Worm (Caenorhabditis elegans) whole organism, L4 larva: ENCODE results near the gene C17B7.4.
A peak's percentile ranks its signal among the peaks of the same experiment; 100 is the strongest.

ENCODE experiments used
- F10B5.3 ChIP-seq: sonication (generic microtip); optimal IDR thresholded peaks from 2 replicates; lab custom pipeline; 2016; ENCODE audit warnings: mild to moderate bottlenecking, missing genetic modification characterization, missing compliant biosample characterization
- F44E2.7 ChIP-seq: fragments of 200-800 bp; sonication (Bioruptor generic); IDR thresholded peaks from 2 replicates; pipeline ENCODE4 v2.1.2; 2022; ENCODE audit warnings: missing genetic modification characterization, missing compliant biosample characterization
- Y105C5A.15 ChIP-seq: fragments of 200-800 bp; sonication (Bioruptor generic); IDR thresholded peaks from 2 replicates; pipeline ENCODE4 v1.3.6; 2022; ENCODE audit warnings: missing genetic modification characterization, missing compliant biosample characterization
- Y5F2A.4 ChIP-seq: fragments of 200-800 bp; sonication (Bioruptor generic); optimal IDR thresholded peaks from 2 replicates; lab custom pipeline; 2018; ENCODE audit warnings: mild to moderate bottlenecking, missing genetic modification characterization, missing compliant biosample characterization
- ZK546.5 ChIP-seq, 2 experiments: sonication (generic microtip); optimal IDR thresholded peaks; 2 replicates each; lab custom pipeline; 2017; ENCODE audit warnings: missing biosample characterization in 2 of 2, missing genetic modification characterization in 2 of 2
- aha-1 ChIP-seq: fragments of 150-350 bp; peaks from one replicate; lab custom pipeline; 2014; ENCODE audit warnings: missing biosample characterization, missing genetic modification characterization
- ama-1 ChIP-seq: fragments of 150-350 bp; optimal IDR thresholded peaks from 2 replicates; lab custom pipeline; 2014; ENCODE audit warnings: inconsistent platforms, mixed read lengths
- ceh-20 ChIP-seq: fragments of 200-800 bp; sonication (Bioruptor generic); IDR thresholded peaks from 2 replicates; pipeline ENCODE4 v1.3.6; 2022; ENCODE audit warnings: missing genetic modification reagents, missing genetic modification characterization, missing compliant biosample characterization
- ceh-32 ChIP-seq: sonication (generic microtip); optimal IDR thresholded peaks from 2 replicates; lab custom pipeline; 2016; ENCODE audit warnings: mild to moderate bottlenecking, missing genetic modification characterization, missing compliant biosample characterization; ENCODE audit not compliant: poor library complexity
- ceh-44 ChIP-seq: fragments of 200-800 bp; sonication (Bioruptor generic); IDR thresholded peaks from 2 replicates; pipeline ENCODE4 v1.3.6; 2022; ENCODE audit warnings: missing genetic modification reagents, missing genetic modification characterization, missing compliant biosample characterization
- ceh-62 ChIP-seq: sonication (generic microtip); optimal IDR thresholded peaks from 2 replicates; lab custom pipeline; 2017; ENCODE audit warnings: missing biosample characterization, missing genetic modification characterization
- ces-1 ChIP-seq: fragments of 150-350 bp; sonication (generic microtip); optimal IDR thresholded peaks from 4 replicates; lab custom pipeline; 2014; ENCODE audit warnings: missing biosample characterization, missing genetic modification reagents, missing genetic modification characterization
- daf-16 ChIP-seq, 3 experiments: sonication (generic microtip); optimal IDR thresholded peaks; 2 replicates each; lab custom pipeline; 2016 to 2017; ENCODE audit warnings: missing genetic modification characterization in 3 of 3, missing genetic modification reagents in 3 of 3, mild to moderate bottlenecking in 2 of 3, missing compliant biosample characterization in 2 of 3, missing biosample characterization in 1 of 3, moderate library complexity in 1 of 3
- dmd-6 ChIP-seq: fragments of 200-800 bp; sonication (Bioruptor generic); IDR thresholded peaks from 2 replicates; pipeline ENCODE4 v1.3.6; 2022; ENCODE audit warnings: missing genetic modification reagents, missing genetic modification characterization, missing compliant biosample characterization
- duxl-1 ChIP-seq: sonication (generic microtip); optimal IDR thresholded peaks from 2 replicates; lab custom pipeline; 2016; ENCODE audit warnings: mild to moderate bottlenecking, missing genetic modification characterization, moderate library complexity, missing compliant biosample characterization; ENCODE audit not compliant: poor library complexity
- fkh-10 ChIP-seq: fragments of 150-350 bp; optimal IDR thresholded peaks from 2 replicates; lab custom pipeline; 2014; ENCODE audit warnings: missing biosample characterization, missing genetic modification reagents, missing genetic modification characterization
- fos-1 ChIP-seq: fragments of 150-350 bp; optimal IDR thresholded peaks from 2 replicates; lab custom pipeline; 2014; ENCODE audit warnings: missing biosample characterization, missing genetic modification characterization
- hlh-11 ChIP-seq: fragments of 200-800 bp; sonication (Bioruptor generic); optimal IDR thresholded peaks from 2 replicates; lab custom pipeline; 2018; ENCODE audit warnings: mild to moderate bottlenecking, missing genetic modification characterization, missing compliant biosample characterization
- hlh-30 ChIP-seq: sonication (generic microtip); optimal IDR thresholded peaks from 2 replicates; lab custom pipeline; 2017; ENCODE audit warnings: antibody characterized with exemption, mild to moderate bottlenecking, missing genetic modification characterization, missing compliant biosample characterization; ENCODE audit not compliant: insufficient read depth
- hmg-1.1 ChIP-seq: fragments of 200-800 bp; sonication (Bioruptor generic); IDR thresholded peaks from 2 replicates; pipeline ENCODE4 v1.3.6; 2022; ENCODE audit warnings: missing genetic modification reagents, missing genetic modification characterization, missing compliant biosample characterization
- jun-1 ChIP-seq: fragments of 150-350 bp; optimal IDR thresholded peaks from 2 replicates; lab custom pipeline; 2014; ENCODE audit warnings: missing biosample characterization, missing genetic modification reagents, missing genetic modification characterization
- lin-15B ChIP-seq: fragments of 150-350 bp; sonication (generic microtip); optimal IDR thresholded peaks from 3 replicates; lab custom pipeline; 2014; ENCODE audit warnings: missing biosample characterization, missing genetic modification characterization
- lin-29 ChIP-seq: fragments of 200-800 bp; sonication (Bioruptor generic); IDR thresholded peaks from 2 replicates; pipeline ENCODE4 v1.3.6; 2022; ENCODE audit warnings: missing genetic modification reagents, missing genetic modification characterization, missing compliant biosample characterization
- lin-39 ChIP-seq: fragments of 150-350 bp; optimal IDR thresholded peaks from 2 replicates; lab custom pipeline; 2014; ENCODE audit warnings: missing biosample characterization, missing genetic modification reagents, missing genetic modification characterization
- mdt-29 ChIP-seq: fragments of 200-800 bp; sonication (Bioruptor generic); IDR thresholded peaks from 2 replicates; pipeline ENCODE4 v1.3.6; 2022; ENCODE audit warnings: missing genetic modification reagents, missing genetic modification characterization, missing compliant biosample characterization
- mep-1 ChIP-seq: fragments of 150-350 bp; sonication (generic microtip); optimal IDR thresholded peaks from 3 replicates; lab custom pipeline; 2014; ENCODE audit warnings: missing biosample characterization, missing genetic modification characterization
- mxl-2 ChIP-seq: fragments of 200-800 bp; sonication (Bioruptor generic); conservative IDR thresholded peaks from 2 replicates; pipeline ENCODE4 v1.3.6; 2022; ENCODE audit warnings: missing genetic modification reagents, missing genetic modification characterization, missing compliant biosample characterization
- nhr-10 ChIP-seq: fragments of 150-350 bp; optimal IDR thresholded peaks from 2 replicates; lab custom pipeline; 2014; ENCODE audit warnings: missing biosample characterization, missing genetic modification characterization
- nhr-102 ChIP-seq: sonication (generic microtip); optimal IDR thresholded peaks from 2 replicates; lab custom pipeline; 2016; ENCODE audit warnings: mild to moderate bottlenecking, missing genetic modification characterization, moderate library complexity, missing compliant biosample characterization
- nhr-111 ChIP-seq: fragments of 200-800 bp; sonication (Bioruptor generic); optimal IDR thresholded peaks from 2 replicates; lab custom pipeline; 2018; ENCODE audit warnings: mild to moderate bottlenecking, missing genetic modification characterization, missing compliant biosample characterization
- nhr-28 ChIP-seq: fragments of 150-350 bp; optimal IDR thresholded peaks from 2 replicates; lab custom pipeline; 2014; ENCODE audit warnings: missing biosample characterization, missing genetic modification characterization
- nhr-48 ChIP-seq: sonication (generic microtip); optimal IDR thresholded peaks from 2 replicates; lab custom pipeline; 2016; ENCODE audit warnings: mild to moderate bottlenecking, missing genetic modification characterization, missing compliant biosample characterization
- nhr-6 ChIP-seq: fragments of 150-350 bp; optimal IDR thresholded peaks from 2 replicates; lab custom pipeline; 2014; ENCODE audit warnings: missing biosample characterization, missing genetic modification characterization
- nhr-77 ChIP-seq: fragments of 150-350 bp; optimal IDR thresholded peaks from 2 replicates; lab custom pipeline; 2014; ENCODE audit warnings: missing biosample characterization, missing genetic modification characterization
- set-16 ChIP-seq: fragments of 200-800 bp; sonication (Bioruptor generic); IDR thresholded peaks from 2 replicates; pipeline ENCODE4 v1.3.6; 2022; ENCODE audit warnings: missing genetic modification reagents, missing genetic modification characterization, missing compliant biosample characterization
- skn-1 ChIP-seq: fragments of 150-350 bp; optimal IDR thresholded peaks from 2 replicates; lab custom pipeline; 2014; ENCODE audit warnings: missing biosample characterization, missing genetic modification characterization
- spr-1 ChIP-seq: sonication (generic microtip); optimal IDR thresholded peaks from 2 replicates; lab custom pipeline; 2016; ENCODE audit warnings: mild to moderate bottlenecking, missing genetic modification characterization, missing compliant biosample characterization
- unc-130 ChIP-seq: sonication (generic microtip); optimal IDR thresholded peaks from 2 replicates; lab custom pipeline; 2016; ENCODE audit warnings: missing genetic modification reagents, missing genetic modification characterization, missing compliant biosample characterization
- unc-62 ChIP-seq, 3 experiments: fragments of 150-350 bp in 1 of 3; sonication (generic microtip); optimal IDR thresholded peaks in 2 of 3; peaks in 1 of 3; 1 replicate in 1 of 3; 2 replicates in 2 of 3; lab custom pipeline; 2014 to 2017; ENCODE audit warnings: missing biosample characterization in 3 of 3, missing genetic modification characterization in 3 of 3, missing genetic modification reagents in 3 of 3, missing genotype in 1 of 3
- ztf-7 ChIP-seq: fragments of 150-350 bp; optimal IDR thresholded peaks from 2 replicates; lab custom pipeline; 2014; ENCODE audit warnings: missing biosample characterization, missing genetic modification characterization

The C17B7.4 gene

DNA sequence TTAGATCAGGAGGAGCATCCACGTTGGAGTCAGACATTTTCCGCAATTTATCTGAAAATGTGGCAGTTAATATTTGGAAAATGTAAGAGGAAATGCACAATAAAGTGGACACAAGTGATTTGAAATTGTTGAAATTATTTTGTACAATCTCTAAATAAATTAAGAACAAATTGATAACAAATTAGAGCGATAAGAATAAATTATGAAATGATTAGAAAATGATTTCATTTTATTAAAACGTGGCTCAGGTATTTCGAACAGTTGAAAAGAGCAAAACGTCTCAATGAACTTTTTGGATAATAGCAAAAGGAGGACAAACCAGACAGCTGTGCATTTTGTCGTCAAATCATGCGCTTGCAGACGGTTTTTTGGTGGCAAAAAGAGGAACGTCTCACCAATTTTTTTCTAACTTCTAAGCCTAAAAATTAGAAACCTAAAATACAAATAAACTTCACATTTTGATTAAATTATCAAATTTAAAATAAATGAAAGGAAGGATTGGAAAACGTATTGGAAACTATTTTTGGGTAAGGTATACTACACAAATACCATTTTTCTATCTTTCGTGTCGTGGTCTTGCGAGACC lies 7.4 kb downstream of the C17B7.4 start, which contains the start of gene fbxa-65:
Gene fbxa-65 (minus strand): TSS at position 51 of the 586 bp plus-strand sequence.
- TF ChIP-seq duxl-1 (tag; lab: Kevin White, UChicago): no peak
- no peak for TF ChIP-seq skn-1 (tag; lab: Kevin White, UChicago)
- no peak for TF ChIP-seq Y5F2A.4
- TF ChIP-seq aha-1 (tag; lab: Kevin White, UChicago): peak; percentile 94
- peak; percentile 23 for TF ChIP-seq nhr-28 (tag; lab: Kevin White, UChicago)
- no peak for TF ChIP-seq nhr-111 (GFP tag; lab: Kevin White, UChicago)
- TF ChIP-seq ama-1 (lab: Kevin White, UChicago): no peak
- TF ChIP-seq ztf-7 (tag; lab: Kevin White, UChicago): no peak
- no peak for TF ChIP-seq fkh-10 (GFP tag; lab: Kevin White, UChicago)
- no peak for TF ChIP-seq nhr-6 (tag; lab: Kevin White, UChicago)
- TF ChIP-seq ces-1 (GFP tag; lab: Kevin White, UChicago): no peak
- TF ChIP-seq unc-130 (GFP tag; lab: Kevin White, UChicago): no peak
- TF ChIP-seq F44E2.7 (GFP tag; lab: Robert Waterston, UW): no peak
- TF ChIP-seq mxl-2 (GFP tag; lab: Robert Waterston, UW): no peak
- TF ChIP-seq hlh-30 (tag; lab: Kevin White, UChicago): no peak
- no peak for TF ChIP-seq F10B5.3 (tag; lab: Kevin White, UChicago)
- TF ChIP-seq Y105C5A.15 (GFP tag; lab: Robert Waterston, UW): no peak

DNA sequence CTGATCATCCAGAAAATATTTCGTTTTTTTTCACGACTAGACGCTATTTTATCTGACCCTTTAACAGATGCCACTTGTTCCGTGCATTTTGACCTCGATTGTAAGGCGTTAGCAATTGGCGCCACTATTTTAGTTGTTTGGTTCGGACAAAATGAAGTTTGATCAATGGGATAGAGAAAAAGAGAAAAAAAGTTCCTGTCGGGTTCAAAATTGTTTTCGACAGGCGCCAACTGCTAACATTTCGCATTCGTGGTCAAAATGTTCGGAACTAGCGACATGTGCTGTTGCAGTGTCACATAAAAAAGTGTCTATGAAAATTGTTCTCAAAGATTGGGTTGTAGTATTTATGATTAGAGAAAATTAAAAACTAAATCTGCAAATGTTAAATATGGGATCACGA lies 8.4 kb downstream of the C17B7.4 start:
- TF ChIP-seq nhr-48 (tag; lab: Kevin White, UChicago) (peak; percentile 2), dmd-6 (GFP tag; lab: Robert Waterston, UW) (peak; percentile 58), hlh-11 (tag; lab: Kevin White, UChicago) (peak; percentile 64), ceh-20 (0 out of 2 replicates have a peak, but pooled peaks have one; percentile 47), daf-16 (GFP tag; optimal IDR thresholded peaks at IDR 0.05; lab: Kevin White, UChicago) (peak in 1 of 2 experiments; percentile 82), daf-16 (tag; optimal IDR thresholded peaks at IDR 0.05; lab: Kevin White, UChicago) (no peak), jun-1 (tag; lab: Kevin White, UChicago) (no peak), aha-1 (tag; lab: Kevin White, UChicago) (peak; percentile 40), ZK546.5 (tag; optimal IDR thresholded peaks at IDR 0.05; lab: Kevin White, UChicago) (no peak)

DNA sequence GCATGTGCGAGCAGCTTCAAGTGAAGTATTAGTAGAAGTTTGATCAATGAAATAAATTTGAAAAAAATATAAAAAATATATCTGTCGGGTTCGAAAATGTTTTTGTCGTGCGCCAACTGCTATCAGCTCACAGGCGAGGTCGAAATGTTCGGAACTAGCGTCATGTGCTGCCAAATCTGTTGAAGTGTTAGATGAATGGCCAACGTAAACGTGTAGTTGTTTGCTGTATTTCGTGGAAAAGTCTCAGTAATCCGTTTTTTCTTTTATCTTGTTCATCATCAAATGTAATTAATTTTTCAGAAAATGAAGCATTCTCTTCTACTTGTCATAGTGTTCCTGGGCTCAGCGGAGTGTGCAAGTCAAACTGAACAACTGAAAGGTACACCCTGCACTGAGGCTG lies 10.8 kb downstream of the C17B7.4 start, which contains the start of gene C17B7.15:
Gene C17B7.15 (plus strand): TSS at position 301 of the 400 bp plus-strand sequence.
- no peak for TF ChIP-seq ama-1 (lab: Kevin White, UChicago)
- TF ChIP-seq daf-16 (GFP tag; optimal IDR thresholded peaks at IDR 0.05; lab: Kevin White, UChicago): peak in 1 of 2 experiments; percentile 60
- no peak for TF ChIP-seq daf-16 (tag; optimal IDR thresholded peaks at IDR 0.05; lab: Kevin White, UChicago)

DNA sequence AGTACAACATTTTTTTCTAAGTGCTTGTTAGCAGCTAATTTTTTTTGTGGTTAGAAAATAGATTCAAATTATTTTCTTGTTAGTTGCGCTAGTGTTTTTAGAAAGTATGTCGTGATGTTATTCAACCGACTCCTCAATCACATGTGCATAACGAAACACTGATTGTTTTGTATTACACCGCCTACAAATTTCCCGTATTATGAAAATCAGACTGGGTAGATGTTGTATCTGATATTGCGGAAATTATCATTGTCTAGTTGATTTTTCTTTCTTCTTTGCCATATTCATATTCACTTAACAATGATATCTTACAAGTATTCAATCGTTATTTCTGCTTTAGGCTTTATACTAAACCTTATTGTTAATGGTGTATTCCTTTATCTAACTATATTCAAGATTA lies 12.2 kb downstream of the C17B7.4 start, which contains the start of gene str-63:
Gene str-63 (plus strand): TSS at position 301 of the 400 bp plus-strand sequence.
- no peak for TF ChIP-seq ceh-32 (tag; lab: Kevin White, UChicago)
- TF ChIP-seq, all 104 proteins: peak for 0

- TF ChIP-seq lin-39 (tag; lab: Kevin White, UChicago) (no peak), mep-1 (tag; lab: Kevin White, UChicago) (no peak), ceh-62 (tag; lab: Kevin White, UChicago) (no peak), set-16 (GFP tag; lab: Robert Waterston, UW) (no peak), nhr-10 (tag; lab: Kevin White, UChicago) (no peak), spr-1 (tag; lab: Kevin White, UChicago) (no peak), mdt-29 (GFP tag; lab: Robert Waterston, UW) (no peak), fos-1 (no peak), nhr-48 (tag; lab: Kevin White, UChicago) (no peak), lin-15B (no peak), ces-1 (GFP tag; lab: Kevin White, UChicago) (no peak), unc-62 (GFP tag; optimal IDR thresholded peaks at IDR 0.05 in 1 of 2; lab: Kevin White, UChicago) (no peak), unc-62 (tag; optimal IDR thresholded peaks at IDR 0.05; lab: Kevin White, UChicago) (no peak), nhr-28 (tag; lab: Kevin White, UChicago) (no peak), nhr-77 (tag; lab: Kevin White, UChicago) (no peak), hmg-1.1 (GFP tag; lab: Robert Waterston, UW) (no peak), ceh-44 (no peak), ceh-20 (no peak), lin-29 (GFP tag; lab: Robert Waterston, UW) (no peak), nhr-102 (tag; lab: Kevin White, UChicago) (no peak)
These were observed 13.8 kb downstream of the C17B7.4 start, which contains the start of gene C17B7.12 for ce11 chrV:3352925-3353324. C17B7.12 (plus strand) TSS chrV:3353225.
